Worm (Caenorhabditis elegans): ENCODE data around the gene ceh-57.

ce11 chrII:10374776-10375175 lies 7.7 kb upstream of the ceh-57 start:
- no peak for TF ChIP-seq zip-11 (GFP tag; IDR thresholded peaks at IDR 0.05)
- no peak for TF ChIP-seq ztf-11 (tag; optimal IDR thresholded peaks at IDR 0.05)
